Worm (Caenorhabditis elegans): Measurements from ENCODE around the gene T27E7.9.

ce11 chrIV:14519423-14519822, 29.8 kb downstream of the T27E7.9 start, which contains the start of the genes Y57G11A.2 and T27E7.1:
- no peak for TF ChIP-seq ztf-29 (GFP tag; IDR thresholded peaks at IDR 0.05)
- TF ChIP-seq ztf-23 (GFP tag; IDR thresholded peaks at IDR 0.05), result no peak
- TF ChIP-seq flt-1 (GFP tag; IDR thresholded peaks at IDR 0.05), result no peak
- TF ChIP-seq med-1 (GFP tag; optimal IDR thresholded peaks at IDR 0.05; ENCODE audit: insufficient read depth), result no peak
- no peak for TF ChIP-seq T22C8.4 (GFP tag; IDR thresholded peaks at IDR 0.05)
- TF ChIP-seq tab-1 (GFP tag; IDR thresholded peaks at IDR 0.05), result no peak
